Worm (Caenorhabditis elegans) whole organism, young adult: Measurements from ENCODE around the gene sre-46.

Source experiments
- B0261.1 ChIP-seq: sonication (generic microtip); optimal IDR thresholded peaks from 2 replicates; lab custom pipeline; 2016; ENCODE audit warnings: mild to moderate bottlenecking, missing genetic modification characterization, moderate library complexity, missing compliant biosample characterization
- C06A6.2 ChIP-seq: fragments of 200-800 bp; sonication (Bioruptor generic); conservative IDR thresholded peaks from 2 replicates; pipeline ENCODE4 v1.3.6; 2022; ENCODE audit warnings: missing genetic modification characterization, missing compliant biosample characterization
- F37B4.10 ChIP-seq: fragments of 200-800 bp; sonication (Bioruptor generic); IDR thresholded peaks from 2 replicates; pipeline ENCODE4 v1.3.6; 2022; ENCODE audit warnings: missing genetic modification characterization, missing compliant biosample characterization
- F49E8.2 ChIP-seq: sonication (generic microtip); optimal IDR thresholded peaks from 3 replicates; lab custom pipeline; 2017; ENCODE audit warnings: missing genetic modification characterization, mild to moderate bottlenecking, missing compliant biosample characterization, antibody characterized with exemption, moderate library complexity; ENCODE audit not compliant: insufficient read depth
- F57C9.4 ChIP-seq: sonication (generic microtip); optimal IDR thresholded peaks from 2 replicates; lab custom pipeline; 2017; ENCODE audit warnings: mild to moderate bottlenecking, missing genetic modification characterization, missing compliant biosample characterization
- K12H6.12 ChIP-seq: fragments of 200-800 bp; sonication (Bioruptor generic); optimal IDR thresholded peaks from 2 replicates; lab custom pipeline; 2018; ENCODE audit warnings: mild to moderate bottlenecking, missing genetic modification characterization, missing compliant biosample characterization
- T07F8.4 ChIP-seq: sonication (generic microtip); optimal IDR thresholded peaks from 2 replicates; lab custom pipeline; 2016; ENCODE audit warnings: mild to moderate bottlenecking, missing genetic modification characterization, moderate library complexity, missing compliant biosample characterization
- Y79H2A.3 ChIP-seq: fragments of 200-800 bp; sonication (Bioruptor generic); conservative IDR thresholded peaks from 2 replicates; pipeline ENCODE4 v1.3.6; 2022; ENCODE audit warnings: missing genetic modification reagents, missing genetic modification characterization, missing compliant biosample characterization
- Y95B8A.8 ChIP-seq: fragments of 200-800 bp; sonication (Bioruptor generic); IDR thresholded peaks from 2 replicates; pipeline ENCODE4 v1.3.6; 2022; ENCODE audit warnings: missing genetic modification reagents, missing genetic modification characterization, missing compliant biosample characterization
- akir-1 ChIP-seq: fragments of 200-800 bp; sonication (Bioruptor generic); optimal IDR thresholded peaks from 2 replicates; lab custom pipeline; 2018; ENCODE audit warnings: mild to moderate bottlenecking, missing genetic modification characterization, moderate library complexity, missing compliant biosample characterization
- aptf-2 ChIP-seq: fragments of 200-800 bp; sonication (Bioruptor generic); conservative IDR thresholded peaks from 2 replicates; pipeline ENCODE4 v1.3.6; 2022; ENCODE audit warnings: missing genetic modification reagents, missing genetic modification characterization, missing compliant biosample characterization
- atf-7 ChIP-seq: sonication (generic microtip); optimal IDR thresholded peaks from 2 replicates; lab custom pipeline; 2017; ENCODE audit warnings: mild to moderate bottlenecking, missing genetic modification characterization, missing compliant biosample characterization
- attf-3 ChIP-seq: fragments of 200-800 bp; sonication (Bioruptor generic); conservative IDR thresholded peaks from 2 replicates; pipeline ENCODE4 v1.3.6; 2022; ENCODE audit warnings: missing genetic modification reagents, missing genetic modification characterization, missing compliant biosample characterization
- attf-5 ChIP-seq: fragments of 200-800 bp; sonication (Bioruptor generic); optimal IDR thresholded peaks from 2 replicates; lab custom pipeline; 2018; ENCODE audit warnings: mild to moderate bottlenecking, missing genetic modification characterization, missing compliant biosample characterization
- bed-2 ChIP-seq: fragments of 200-800 bp; sonication (Bioruptor generic); IDR thresholded peaks from 2 replicates; pipeline ENCODE4 v1.3.6; 2022; ENCODE audit warnings: missing genetic modification reagents, missing genetic modification characterization, missing compliant biosample characterization
- cebp-1 ChIP-seq, 2 experiments: fragments of 200-800 bp in 1 of 2; sonication (Bioruptor generic) in 1 of 2; sonication (generic microtip) in 1 of 2; IDR thresholded peaks in 1 of 2; optimal IDR thresholded peaks in 1 of 2; 2 replicates each; pipeline versions ENCODE4 v1.3.6 to Lab custom; 2017 to 2022; ENCODE audit warnings: missing compliant biosample characterization in 2 of 2, missing genetic modification characterization in 2 of 2, mild to moderate bottlenecking in 1 of 2, missing genetic modification reagents in 1 of 2, moderate library complexity in 1 of 2
- ceh-100 ChIP-seq: fragments of 200-800 bp; sonication (Bioruptor generic); IDR thresholded peaks from 2 replicates; pipeline ENCODE4 v1.3.6; 2022; ENCODE audit warnings: missing genetic modification reagents, missing genetic modification characterization, missing compliant biosample characterization
- ceh-27 ChIP-seq: fragments of 200-800 bp; sonication (Bioruptor generic); optimal IDR thresholded peaks from 2 replicates; lab custom pipeline; 2018; ENCODE audit warnings: mild to moderate bottlenecking, missing genetic modification characterization, moderate library complexity, missing compliant biosample characterization
- ceh-79 ChIP-seq: sonication (generic microtip); optimal IDR thresholded peaks from 2 replicates; lab custom pipeline; 2017; ENCODE audit warnings: mild to moderate bottlenecking, missing genetic modification characterization, missing compliant biosample characterization
- ceh-91 ChIP-seq: fragments of 200-800 bp; sonication (Bioruptor generic); IDR thresholded peaks from 2 replicates; pipeline ENCODE4 v1.3.6; 2022; ENCODE audit warnings: missing genetic modification reagents, missing genetic modification characterization, missing compliant biosample characterization
- dpff-1 ChIP-seq: sonication (generic microtip); optimal IDR thresholded peaks from 2 replicates; lab custom pipeline; 2017; ENCODE audit warnings: mild to moderate bottlenecking, missing genetic modification characterization, missing compliant biosample characterization
- egl-18 ChIP-seq: fragments of 200-800 bp; sonication (Bioruptor generic); IDR thresholded peaks from 2 replicates; pipeline ENCODE4 v1.3.6; 2022; ENCODE audit warnings: missing genetic modification reagents, missing genetic modification characterization, missing compliant biosample characterization
- egl-44 ChIP-seq: fragments of 200-800 bp; sonication (Bioruptor generic); IDR thresholded peaks from 2 replicates; pipeline ENCODE4 v1.3.6; 2022; ENCODE audit warnings: missing genetic modification reagents, missing genetic modification characterization, missing compliant biosample characterization
- ets-4 ChIP-seq: fragments of 200-800 bp; sonication (Bioruptor generic); optimal IDR thresholded peaks from 2 replicates; lab custom pipeline; 2018; ENCODE audit warnings: mild to moderate bottlenecking, missing genetic modification characterization, missing compliant biosample characterization
- fkh-3 ChIP-seq: sonication (generic microtip); optimal IDR thresholded peaks from 2 replicates; lab custom pipeline; 2016; ENCODE audit warnings: mild to moderate bottlenecking, missing genetic modification characterization, missing compliant biosample characterization
- hlh-26 ChIP-seq: fragments of 200-800 bp; sonication (Bioruptor generic); conservative IDR thresholded peaks from 2 replicates; pipeline ENCODE4 v1.3.6; 2022; ENCODE audit warnings: missing genetic modification reagents, missing genetic modification characterization, missing compliant biosample characterization
- hrde-1 ChIP-seq: sonication (generic microtip); optimal IDR thresholded peaks from 2 replicates; lab custom pipeline; 2016; ENCODE audit warnings: missing genetic modification characterization, mild to moderate bottlenecking, missing compliant biosample characterization, moderate library complexity, missing genotype, missing genetic modification reagents, borderline replicate concordance
- let-526 ChIP-seq: fragments of 200-800 bp; sonication (Bioruptor generic); IDR thresholded peaks from 2 replicates; pipeline ENCODE4 v1.3.6; 2022; ENCODE audit warnings: missing genetic modification reagents, missing genetic modification characterization, missing compliant biosample characterization
- lin-26 ChIP-seq: fragments of 200-800 bp; sonication (Bioruptor generic); IDR thresholded peaks from 2 replicates; pipeline ENCODE4 v1.3.6; 2022; ENCODE audit warnings: missing genetic modification reagents, missing genetic modification characterization, missing compliant biosample characterization
- lin-40 ChIP-seq: sonication (generic microtip); optimal IDR thresholded peaks from 2 replicates; lab custom pipeline; 2016; ENCODE audit warnings: missing genetic modification characterization, mild to moderate bottlenecking, missing compliant biosample characterization, missing genotype, missing genetic modification reagents
- lin-54 ChIP-seq: fragments of 200-800 bp; sonication (Bioruptor generic); optimal IDR thresholded peaks from 2 replicates; lab custom pipeline; 2018; ENCODE audit warnings: mild to moderate bottlenecking, missing genetic modification characterization, missing compliant biosample characterization
- lir-1 ChIP-seq: fragments of 200-800 bp; sonication (Bioruptor generic); conservative IDR thresholded peaks from 2 replicates; pipeline ENCODE4 v1.3.6; 2022; ENCODE audit warnings: missing genetic modification reagents, missing genetic modification characterization, missing compliant biosample characterization
- lsl-1 ChIP-seq: fragments of 200-800 bp; sonication (Bioruptor generic); optimal IDR thresholded peaks from 2 replicates; lab custom pipeline; 2018; ENCODE audit warnings: mild to moderate bottlenecking, missing genetic modification characterization, moderate library complexity, missing compliant biosample characterization
- madf-10 ChIP-seq: sonication (generic microtip); optimal IDR thresholded peaks from 2 replicates; lab custom pipeline; 2016; ENCODE audit warnings: mild to moderate bottlenecking, missing genetic modification characterization, missing compliant biosample characterization
- madf-8 ChIP-seq: fragments of 200-800 bp; sonication (Bioruptor generic); conservative IDR thresholded peaks from 2 replicates; pipeline ENCODE4 v1.3.6; 2022; ENCODE audit warnings: missing genetic modification reagents, missing genetic modification characterization, missing compliant biosample characterization
- nfya-2 ChIP-seq: fragments of 200-800 bp; sonication (Bioruptor generic); IDR thresholded peaks from 2 replicates; pipeline ENCODE4 v1.3.6; 2022; ENCODE audit warnings: missing genetic modification reagents, missing genetic modification characterization, missing compliant biosample characterization
- nfyb-1 ChIP-seq: fragments of 200-800 bp; sonication (Bioruptor generic); IDR thresholded peaks from 2 replicates; pipeline ENCODE4 v1.3.6; 2022; ENCODE audit warnings: missing genetic modification reagents, missing genetic modification characterization, missing compliant biosample characterization
- nhr-120 ChIP-seq: fragments of 200-800 bp; sonication (Bioruptor generic); IDR thresholded peaks from 2 replicates; pipeline ENCODE4 v1.3.6; 2022; ENCODE audit warnings: missing genetic modification characterization, missing compliant biosample characterization
- nhr-80 ChIP-seq: sonication (generic microtip); optimal IDR thresholded peaks from 2 replicates; lab custom pipeline; 2016; ENCODE audit warnings: missing genetic modification characterization, missing compliant biosample characterization
- rec-8 ChIP-seq, 2 experiments: sonication (generic microtip); optimal IDR thresholded peaks; 2 replicates each; lab custom pipeline; 2016; ENCODE audit warnings: mild to moderate bottlenecking in 2 of 2, missing genetic modification characterization in 2 of 2, missing genetic modification reagents in 2 of 2, missing genotype in 2 of 2, missing biosample characterization in 1 of 2, missing compliant biosample characterization in 1 of 2, moderate library complexity in 1 of 2
- snpc-1.3 ChIP-seq: sonication (generic microtip); optimal IDR thresholded peaks from 2 replicates; lab custom pipeline; 2017; ENCODE audit warnings: missing genetic modification characterization, mild to moderate bottlenecking, missing compliant biosample characterization, antibody characterized with exemption, moderate library complexity, missing genotype, missing genetic modification reagents; ENCODE audit not compliant: insufficient read depth
- snpc-3.4 ChIP-seq: sonication (generic microtip); optimal IDR thresholded peaks from 2 replicates; lab custom pipeline; 2017; ENCODE audit warnings: missing genetic modification characterization, mild to moderate bottlenecking, missing compliant biosample characterization, antibody characterized with exemption, moderate library complexity, missing genotype, missing genetic modification reagents
- tlf-1 ChIP-seq: fragments of 200-800 bp; sonication (Bioruptor generic); optimal IDR thresholded peaks from 2 replicates; lab custom pipeline; 2018; ENCODE audit warnings: mild to moderate bottlenecking, missing genetic modification characterization, missing compliant biosample characterization
- ztf-18 ChIP-seq: sonication (generic microtip); optimal IDR thresholded peaks from 2 replicates; lab custom pipeline; 2016; ENCODE audit warnings: missing genotype, mild to moderate bottlenecking, missing genetic modification characterization, missing compliant biosample characterization
- ztf-25 ChIP-seq: fragments of 200-800 bp; sonication (Bioruptor generic); IDR thresholded peaks from 2 replicates; pipeline ENCODE4 v1.3.6; 2022; ENCODE audit warnings: missing genetic modification reagents, missing genetic modification characterization, missing compliant biosample characterization
- ztf-6 ChIP-seq: fragments of 200-800 bp; sonication (Bioruptor generic); IDR thresholded peaks from 2 replicates; pipeline ENCODE4 v1.3.6; 2022; ENCODE audit warnings: missing genetic modification reagents, missing genetic modification characterization, missing compliant biosample characterization

The sre-46 gene

DNA sequence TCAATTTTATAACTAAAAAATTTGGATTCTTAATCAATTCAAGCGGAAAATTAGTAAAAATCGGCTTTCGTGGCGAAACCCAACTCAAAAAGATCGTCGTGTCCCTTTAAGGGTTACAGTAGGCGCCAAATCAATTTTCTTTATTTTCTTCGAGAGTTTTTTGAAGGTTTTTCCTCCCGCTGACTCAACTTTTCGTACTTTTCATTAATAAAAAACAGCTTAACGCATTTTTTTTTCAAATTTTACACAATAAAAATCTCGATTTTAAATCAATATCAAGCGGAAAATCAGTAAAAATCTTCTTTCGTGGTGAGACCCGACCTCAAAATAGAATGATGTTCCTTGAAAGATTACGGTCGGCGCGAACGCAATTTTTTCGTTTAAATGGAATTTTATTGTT is 11.0 kb upstream of the sre-46 start (continued):
- TF ChIP-seq dpff-1 (tag; lab: Kevin White, UChicago) (no peak), lir-1 (GFP tag; lab: Robert Waterston, UW) (no peak), rec-8 (tag; optimal IDR thresholded peaks at IDR 0.05; lab: Kevin White, UChicago) (no peak), attf-5 (no peak), madf-8 (GFP tag; lab: Robert Waterston, UW) (peak; percentile 79), attf-3 (GFP tag; lab: Robert Waterston, UW) (no peak), egl-18 (GFP tag; lab: Robert Waterston, UW) (no peak), tlf-1 (GFP tag; lab: Kevin White, UChicago) (peak; percentile 31), F49E8.2 (tag; lab: Kevin White, UChicago) (no peak), hlh-26 (GFP tag; lab: Robert Waterston, UW) (no peak), atf-7 (tag; lab: Kevin White, UChicago) (no peak), ceh-79 (tag; lab: Kevin White, UChicago) (no peak), B0261.1 (tag; lab: Kevin White, UChicago) (no peak), ztf-25 (no peak), nhr-80 (tag; lab: Kevin White, UChicago) (no peak), lsl-1 (GFP tag; lab: Kevin White, UChicago) (peak; percentile 98), K12H6.12 (no peak), nfya-2 (no peak), fkh-3 (no peak), Y95B8A.8 (GFP tag; lab: Robert Waterston, UW) (no peak), ztf-6 (GFP tag; lab: Robert Waterston, UW) (no peak), F57C9.4 (tag; lab: Kevin White, UChicago) (no peak), ceh-91 (GFP tag; lab: Robert Waterston, UW) (peak; percentile 55), lin-40 (tag; lab: Kevin White, UChicago) (no peak), bed-2 (GFP tag; lab: Robert Waterston, UW) (no peak), T07F8.4 (tag; lab: Kevin White, UChicago) (no peak), C06A6.2 (GFP tag; lab: Robert Waterston, UW) (no peak), lin-54 (GFP tag; lab: Kevin White, UChicago) (peak; percentile 64)

- TF ChIP-seq B0261.1 (tag; lab: Kevin White, UChicago) (no peak), egl-44 (no peak), T07F8.4 (tag; lab: Kevin White, UChicago) (no peak), ets-4 (GFP tag; lab: Kevin White, UChicago) (no peak), hrde-1 (tag; lab: Kevin White, UChicago) (no peak), lin-26 (no peak), aptf-2 (GFP tag; lab: Robert Waterston, UW) (no peak), lir-1 (GFP tag; lab: Robert Waterston, UW) (no peak), akir-1 (no peak), nfyb-1 (no peak), ztf-18 (tag; lab: Kevin White, UChicago) (no peak), nhr-120 (no peak)
Measured at ce11 chrII:13729416-13729815, 8.3 kb upstream of the sre-46 start, which contains the start of gene Y54G9A.9. Gene Y54G9A.9 (plus strand): TSS chrII:13729716.

DNA sequence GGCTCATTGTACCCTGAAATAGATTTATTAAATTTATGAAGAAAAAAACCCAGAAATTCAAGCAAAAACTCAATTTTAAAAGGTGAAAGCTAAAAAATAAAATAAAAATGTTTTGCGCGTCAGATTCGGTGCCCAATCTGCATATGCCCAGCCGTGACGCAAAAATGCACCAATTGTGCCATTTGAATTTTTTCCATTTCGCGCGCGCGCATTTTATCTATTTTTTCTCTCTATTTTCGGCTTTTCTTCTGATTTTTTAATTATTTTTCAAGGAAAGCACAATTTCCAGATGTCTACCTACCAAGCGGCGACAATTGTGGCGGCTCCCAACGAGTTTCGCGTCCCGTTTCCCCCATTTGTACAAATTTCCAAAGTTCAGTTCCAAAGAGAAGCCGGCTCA is 4.7 kb upstream of the sre-46 start, which contains the start of the genes Y54G9A.7 and bub-3:
Gene Y54G9A.7 (minus strand): TSS at position 7 of the 400 bp plus-strand sequence.
Gene bub-3 (plus strand): TSS at position 270 of the 400 bp plus-strand sequence.
- TF ChIP-seq let-526 (GFP tag; lab: Robert Waterston, UW) (no peak), snpc-3.4 (tag; lab: Kevin White, UChicago) (peak; percentile 48), snpc-1.3 (tag; lab: Kevin White, UChicago) (no peak), aptf-2 (GFP tag; lab: Robert Waterston, UW) (peak; percentile 70; the same call in 1 of the 2 replicates), Y79H2A.3 (GFP tag; lab: Robert Waterston, UW) (no peak), atf-7 (tag; lab: Kevin White, UChicago) (no peak), ceh-27 (GFP tag; lab: Kevin White, UChicago) (no peak), ztf-25 (no peak), cebp-1 (GFP tag; IDR thresholded peaks at IDR 0.05; lab: Robert Waterston, UW) (no peak), cebp-1 (tag; optimal IDR thresholded peaks at IDR 0.05; lab: Kevin White, UChicago) (no peak), ceh-100 (peak; percentile 71), fkh-3 (no peak), madf-10 (tag; lab: Kevin White, UChicago) (no peak), F37B4.10 (GFP tag; lab: Robert Waterston, UW) (no peak)
